Worm (Caenorhabditis elegans): ENCODE data around the gene F41C3.8.

The F41C3.8 gene

DNA sequence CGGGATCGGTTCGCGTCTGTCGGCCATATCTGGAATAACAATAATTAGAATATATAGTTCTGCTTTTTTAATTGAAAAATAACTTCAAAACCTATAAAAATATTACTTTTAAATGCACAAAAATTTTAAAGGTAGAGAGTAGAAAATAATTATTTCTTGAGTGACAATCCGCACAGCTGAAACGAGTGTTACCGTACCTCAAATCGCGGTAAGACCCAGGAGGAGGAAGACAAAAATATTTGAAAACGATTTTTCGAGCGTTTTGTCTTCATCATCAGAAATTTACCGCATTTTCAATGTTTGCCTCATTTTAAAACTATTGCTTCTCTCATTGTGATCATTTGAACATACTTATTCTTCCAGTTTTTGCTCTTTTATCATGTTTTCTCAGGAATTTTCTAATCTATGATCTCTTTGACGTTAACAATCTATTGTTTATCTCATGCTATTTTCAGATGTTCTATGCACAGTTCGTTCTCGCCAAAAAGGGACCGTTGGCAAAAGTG is 17.5 kb upstream of the F41C3.8 start, which contains the start of the genes rpn-5 and scc-1 (continued):
- TF ChIP-seq madf-8 (GFP tag; conservative IDR thresholded peaks at IDR 0.05) (peak; percentile 46), aptf-3 (GFP tag; IDR thresholded peaks at IDR 0.05) (no peak), snpc-1.1 (tag; optimal IDR thresholded peaks at IDR 0.05; ENCODE audit: insufficient read depth) (peak; percentile 2), F57A8.1 (GFP tag; optimal IDR thresholded peaks at IDR 0.05) (no peak), nhr-120 (GFP tag; IDR thresholded peaks at IDR 0.05) (no peak), B0261.1 (tag; optimal IDR thresholded peaks at IDR 0.05) (no peak)

DNA sequence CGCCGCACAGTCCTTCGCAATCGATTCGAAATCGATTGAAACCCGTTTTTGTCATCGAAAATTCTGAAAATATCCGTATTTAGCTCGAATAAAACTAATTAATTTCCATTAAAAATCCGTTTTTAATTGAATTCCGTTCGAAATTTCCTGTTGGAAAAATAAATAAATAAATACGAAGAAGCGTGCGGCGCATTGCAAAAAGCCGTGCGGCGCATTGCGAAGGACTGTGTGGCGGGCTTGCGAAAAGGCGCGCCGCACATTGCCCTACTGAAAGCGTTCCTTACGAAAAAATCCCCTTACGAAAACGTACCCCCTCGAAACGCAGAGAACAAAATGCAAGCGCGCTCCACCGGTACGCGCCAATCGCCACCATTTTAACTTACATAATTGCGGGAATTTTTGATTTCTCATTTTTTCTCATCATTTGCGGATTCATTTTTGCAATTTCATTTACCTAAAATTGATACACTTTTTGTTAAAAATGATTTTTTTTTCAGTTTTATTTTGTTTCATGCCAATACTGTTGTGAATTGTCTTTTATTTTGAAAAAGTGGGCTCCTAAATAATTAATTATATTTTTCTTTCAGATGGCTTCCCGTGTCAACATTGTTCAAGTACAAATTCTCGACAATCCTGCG is 14.2 kb upstream of the F41C3.8 start, which contains the start of gene unc-85:
Gene unc-85 (plus strand): TSS at position 588 of the 638 bp plus-strand sequence.
- peak; percentile 69 for TF ChIP-seq B0336.3 (GFP tag; IDR thresholded peaks at IDR 0.05)
- peak; percentile 54 to 70 (median 60) for TF ChIP-seq lin-35 (GFP tag; optimal IDR thresholded peaks at IDR 0.05)
- peak; percentile 36 for TF ChIP-seq snpc-1.3 (tag; optimal IDR thresholded peaks at IDR 0.05; ENCODE audit: insufficient read depth)
- peak; percentile 86 for TF ChIP-seq lir-1 (GFP tag; conservative IDR thresholded peaks at IDR 0.05)
- TF ChIP-seq unc-130 (GFP tag; optimal IDR thresholded peaks at IDR 0.05), result peak; percentile 56
- peak; percentile 66 for TF ChIP-seq ztf-18 (tag; optimal IDR thresholded peaks at IDR 0.05)
- TF ChIP-seq F33H1.4 (GFP tag; IDR thresholded peaks at IDR 0.05), result peak; percentile 96
- peak; percentile 85 for TF ChIP-seq egrh-3 (GFP tag; IDR thresholded peaks at IDR 0.05)
- TF ChIP-seq cebp-1 (GFP tag; IDR thresholded peaks at IDR 0.05), result peak; percentile 78
- peak; percentile 79 for TF ChIP-seq cebp-1 (tag; optimal IDR thresholded peaks at IDR 0.05)
- TF ChIP-seq ztf-28 (GFP tag; IDR thresholded peaks at IDR 0.05), result peak; percentile 98
- TF ChIP-seq xnd-1 (tag; optimal IDR thresholded peaks at IDR 0.05), result peak; percentile 88
- TF ChIP-seq tbp1 (GFP tag; optimal IDR thresholded peaks at IDR 0.05), result peak; percentile 61
- peak; percentile 91 for TF ChIP-seq Y67H2A.10 (GFP tag; conservative IDR thresholded peaks at IDR 0.05)
- TF ChIP-seq C06A6.2 (GFP tag; conservative IDR thresholded peaks at IDR 0.05), result peak; percentile 98
- peak; percentile 97 for TF ChIP-seq ekl-4 (GFP tag; IDR thresholded peaks at IDR 0.05)
- TF ChIP-seq madf-8 (GFP tag; conservative IDR thresholded peaks at IDR 0.05), result peak; percentile 97
- peak; percentile 77 for TF ChIP-seq attf-6 (GFP tag; IDR thresholded peaks at IDR 0.05)
- TF ChIP-seq ztf-26 (tag; optimal IDR thresholded peaks at IDR 0.05), result peak; percentile 60
- TF ChIP-seq Y53G8AR.9 (GFP tag; conservative IDR thresholded peaks at IDR 0.05), result peak; percentile 94
- peak; percentile 44 for TF ChIP-seq madf-10 (tag; optimal IDR thresholded peaks at IDR 0.05)
- TF ChIP-seq snpc-3.4 (tag; optimal IDR thresholded peaks at IDR 0.05), result peak; percentile 84
- peak; percentile 95 for TF ChIP-seq hsf-1 (GFP tag; IDR thresholded peaks at IDR 0.05)
- TF ChIP-seq Y79H2A.3 (GFP tag; conservative IDR thresholded peaks at IDR 0.05), result peak; percentile 89
- peak; percentile 98 for TF ChIP-seq B0019.2 (GFP tag; conservative IDR thresholded peaks at IDR 0.05)
- peak; percentile 99 for TF ChIP-seq madf-6 (GFP tag; IDR thresholded peaks at IDR 0.05)
- peak in 1 of 2 experiments; percentile 74 for TF ChIP-seq let-607 (tag; optimal IDR thresholded peaks at IDR 0.05)
- TF ChIP-seq ceh-100 (GFP tag; IDR thresholded peaks at IDR 0.05), result peak; percentile 97
- TF ChIP-seq tlf-1 (GFP tag; optimal IDR thresholded peaks at IDR 0.05), result peak; percentile 81
- TF ChIP-seq efl-1 (GFP tag; optimal IDR thresholded peaks at IDR 0.05), result peak; percentile 96
- TF ChIP-seq F37B4.10 (GFP tag; IDR thresholded peaks at IDR 0.05), result 0 out of 2 replicates have a peak, but pooled peaks have one; percentile 69
- TF ChIP-seq ztf-25 (GFP tag; IDR thresholded peaks at IDR 0.05), result peak; percentile 93
- TF ChIP-seq aptf-3 (GFP tag; IDR thresholded peaks at IDR 0.05), result 0 out of 2 replicates have a peak, but pooled peaks have one; percentile 53
- TF ChIP-seq nhr-90 (tag; optimal IDR thresholded peaks at IDR 0.05), result peak; percentile 34
- peak; percentile 77 for TF ChIP-seq aptf-2 (GFP tag; conservative IDR thresholded peaks at IDR 0.05)
- peak; percentile 93 for TF ChIP-seq pbrm-1 (GFP tag; IDR thresholded peaks at IDR 0.05)
- TF ChIP-seq D2030.7 (GFP tag; IDR thresholded peaks at IDR 0.05), result peak; percentile 100
- TF ChIP-seq C17E4.6 (GFP tag; IDR thresholded peaks at IDR 0.05), result peak; percentile 98
- peak; percentile 86 for TF ChIP-seq lin-54 (GFP tag; optimal IDR thresholded peaks at IDR 0.05)
- peak; percentile 70 for TF ChIP-seq ceh-27 (GFP tag; optimal IDR thresholded peaks at IDR 0.05)
